Fruit fly (Drosophila melanogaster): ENCODE results near the gene CG15472.

Gene CG15472

DNA sequence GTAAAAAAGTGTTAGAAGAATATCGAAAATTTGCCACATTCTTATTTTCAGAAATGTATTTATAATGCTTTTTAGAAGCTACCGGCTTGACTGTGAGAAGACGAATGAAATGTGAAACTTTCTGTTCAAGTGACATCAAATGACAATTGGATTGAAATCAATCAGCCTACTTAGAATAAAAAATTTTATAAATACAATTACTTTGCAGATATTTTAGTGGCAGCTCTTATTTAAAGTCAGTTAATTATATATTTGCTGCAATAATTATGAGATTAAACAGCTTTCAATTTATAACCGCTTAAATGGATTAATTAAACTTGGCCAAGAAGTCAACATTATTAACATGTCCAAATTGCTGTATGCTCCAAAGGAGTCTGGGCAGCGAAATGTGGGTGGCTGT is 7.3 kb upstream of the CG15472 start, which contains the start of gene CG2871:
Gene CG2871 (minus strand): TSS at position 101 of the 400 bp plus-strand sequence.
- TF ChIP-seq N (GFP tag; optimal IDR thresholded peaks at IDR 0.05) (no peak), Hr83 (GFP tag; optimal IDR thresholded peaks at IDR 0.05; ENCODE audit: poor library complexity, severe bottlenecking) (no peak), dsf (GFP tag; optimal IDR thresholded peaks at IDR 0.05; ENCODE audit: borderline replicate concordance) (no peak), fru (GFP tag; optimal IDR thresholded peaks at IDR 0.05) (no peak), GATAd (GFP tag; optimal IDR thresholded peaks at IDR 0.05) (no peak), tai (GFP tag; optimal IDR thresholded peaks at IDR 0.05) (no peak), pan (optimal IDR thresholded peaks at IDR 0.05) (no peak), CG32264 (GFP tag; optimal IDR thresholded peaks at IDR 0.05) (no peak), rgr (GFP tag; optimal IDR thresholded peaks at IDR 0.05) (no peak), usp (GFP tag; optimal IDR thresholded peaks at IDR 0.05) (no peak), HLH106 (tag; optimal IDR thresholded peaks at IDR 0.05) (no peak), CG9705 (GFP tag; optimal IDR thresholded peaks at IDR 0.05) (no peak)

DNA sequence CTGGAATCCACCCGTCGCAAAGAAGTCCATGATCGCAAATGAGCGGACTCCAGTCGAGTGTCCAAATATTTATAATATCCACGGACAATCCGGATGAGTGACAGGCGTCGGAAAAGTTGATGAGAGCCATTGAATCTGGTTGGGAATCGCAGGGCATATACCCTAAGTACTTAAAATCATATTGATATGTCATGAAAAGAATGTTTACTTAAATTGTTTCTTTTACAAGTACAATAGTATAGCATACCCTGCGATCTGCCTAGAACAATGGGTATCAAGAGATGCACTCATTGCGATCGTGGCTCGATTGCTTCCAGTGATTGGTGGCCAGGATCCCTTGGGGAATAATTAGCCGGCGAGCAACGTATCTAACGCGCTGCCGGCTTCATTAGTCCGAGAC is 1.6 kb upstream of the CG15472 start, which contains the start of gene Klf15:
Gene Klf15 (minus strand): TSS at position 101 of the 400 bp plus-strand sequence.
- TF ChIP-seq foxo (GFP tag; optimal IDR thresholded peaks at IDR 0.05) (no peak), fru (GFP tag; optimal IDR thresholded peaks at IDR 0.05) (no peak), ey (GFP tag; optimal IDR thresholded peaks at IDR 0.05) (no peak), woc (GFP tag; optimal IDR thresholded peaks at IDR 0.05) (no peak), lola (GFP tag; optimal IDR thresholded peaks at IDR 0.05) (no peak), sage (GFP tag; optimal IDR thresholded peaks at IDR 0.05) (no peak), CG32264 (GFP tag; optimal IDR thresholded peaks at IDR 0.05) (no peak), br (GFP tag; optimal IDR thresholded peaks at IDR 0.05) (no peak), h (GFP tag; optimal IDR thresholded peaks at IDR 0.05) (no peak), dmrt93B (GFP tag; optimal IDR thresholded peaks at IDR 0.05) (no peak), dsf (GFP tag; optimal IDR thresholded peaks at IDR 0.05; ENCODE audit: borderline replicate concordance) (no peak)

DNA sequence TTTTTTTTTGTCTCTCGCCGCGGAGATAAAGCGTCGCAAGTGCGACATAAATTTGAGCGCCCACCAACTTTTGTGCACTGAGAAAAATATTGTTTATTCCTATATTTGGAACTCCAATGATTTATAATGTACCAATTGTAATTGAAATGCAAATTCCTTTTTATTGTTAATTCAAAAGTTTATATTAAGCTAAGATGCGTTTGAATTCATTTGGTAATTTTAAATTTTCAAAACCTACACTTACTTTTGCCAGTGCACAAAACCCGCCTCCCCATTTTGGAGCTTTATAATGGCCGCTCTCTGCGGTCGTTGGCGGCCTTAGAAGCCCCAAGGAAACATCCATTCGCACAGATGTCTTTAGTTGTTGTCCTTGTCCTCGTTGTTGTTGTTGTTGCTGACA is 7.7 kb downstream of the CG15472 start:
- TF ChIP-seq sage (GFP tag; optimal IDR thresholded peaks at IDR 0.05) (no peak), Abd-B (GFP tag; optimal IDR thresholded peaks at IDR 0.05) (no peak), fru (GFP tag; optimal IDR thresholded peaks at IDR 0.05) (no peak), jim (GFP tag; optimal IDR thresholded peaks at IDR 0.05) (no peak), CG9705 (GFP tag; optimal IDR thresholded peaks at IDR 0.05) (no peak), lola (GFP tag; optimal IDR thresholded peaks at IDR 0.05) (no peak), sv (GFP tag; optimal IDR thresholded peaks at IDR 0.05) (no peak), Hnf4 (GFP tag; optimal IDR thresholded peaks at IDR 0.05) (no peak), pan (optimal IDR thresholded peaks at IDR 0.05) (no peak), OdsH (GFP tag; optimal IDR thresholded peaks at IDR 0.05) (no peak), CrebA (GFP tag; optimal IDR thresholded peaks at IDR 0.05; ENCODE audit: borderline replicate concordance) (no peak), usp (GFP tag; optimal IDR thresholded peaks at IDR 0.05) (no peak), Sp1 (GFP tag; optimal IDR thresholded peaks at IDR 0.05) (no peak), psq (GFP tag; optimal IDR thresholded peaks at IDR 0.05) (no peak)

Measured in whole organism, wandering third instar larva.